Fruit fly (Drosophila melanogaster) whole organism, prepupa: ENCODE measurements around the gene eIF3h.

Source experiments
- CG10631 ChIP-seq: fragments of 200-800 bp; sonication (Bioruptor generic); optimal IDR thresholded peaks from 2 replicates; lab custom pipeline; 2016; ENCODE audit warnings: missing biosample characterization, missing genetic modification characterization
- CG10669 ChIP-seq: fragments of 200-800 bp; sonication (Bioruptor generic); optimal IDR thresholded peaks from 3 replicates; lab custom pipeline; 2018; ENCODE audit warnings: missing biosample characterization, mild to moderate bottlenecking, missing genetic modification characterization, moderate library complexity
- CG11294 ChIP-seq: fragments of 200-800 bp; sonication (Bioruptor generic); IDR thresholded peaks from 2 replicates; pipeline ENCODE4 v1.3.6; 2022; ENCODE audit warnings: missing biosample characterization, missing genetic modification characterization
- CG11762 ChIP-seq: fragments of 200-800 bp; sonication (Bioruptor generic); optimal IDR thresholded peaks from 3 replicates; lab custom pipeline; 2016; ENCODE audit warnings: missing biosample characterization, missing genetic modification characterization; ENCODE audit not compliant: insufficient read depth
- CG11902 ChIP-seq: fragments of 200-800 bp; sonication (Bioruptor generic); optimal IDR thresholded peaks from 3 replicates; lab custom pipeline; 2016; ENCODE audit warnings: missing biosample characterization, missing genetic modification characterization
- CG1621 ChIP-seq: fragments of 200-800 bp; sonication (Bioruptor generic); optimal IDR thresholded peaks from 3 replicates; lab custom pipeline; 2018; ENCODE audit warnings: missing biosample characterization, mild to moderate bottlenecking, missing genetic modification characterization
- CG16779 ChIP-seq: fragments of 200-800 bp; sonication (Bioruptor generic); optimal IDR thresholded peaks from 3 replicates; lab custom pipeline; 2017; ENCODE audit warnings: missing biosample characterization, mild to moderate bottlenecking, missing genetic modification characterization
- CG3032 ChIP-seq: fragments of 200-800 bp; optimal IDR thresholded peaks from 2 replicates; lab custom pipeline; 2019; ENCODE audit warnings: missing biosample characterization, mild to moderate bottlenecking, missing genetic modification characterization, moderate library complexity
- CG31627 ChIP-seq: fragments of 200-800 bp; sonication (Bioruptor generic); optimal IDR thresholded peaks from 3 replicates; lab custom pipeline; 2016; ENCODE audit warnings: missing biosample characterization, missing genetic modification characterization
- CG32006 ChIP-seq: fragments of 200-800 bp; sonication (Bioruptor generic); optimal IDR thresholded peaks from 3 replicates; lab custom pipeline; 2017; ENCODE audit warnings: missing biosample characterization, mild to moderate bottlenecking, missing genetic modification characterization
- CG3919 ChIP-seq: fragments of 200-800 bp; sonication (Bioruptor generic); optimal IDR thresholded peaks from 3 replicates; lab custom pipeline; 2016; ENCODE audit warnings: missing biosample characterization, missing genetic modification characterization
- CG6163 ChIP-seq: fragments of 200-800 bp; sonication (Bioruptor generic); IDR thresholded peaks from 3 replicates; pipeline ENCODE4 v1.3.6; 2022; ENCODE audit warnings: missing biosample characterization, missing genetic modification characterization
- CG6276 ChIP-seq: fragments of 200-800 bp; sonication (Bioruptor generic); optimal IDR thresholded peaks from 2 replicates; lab custom pipeline; 2017; ENCODE audit warnings: missing biosample characterization, mild to moderate bottlenecking, missing genetic modification characterization
- CG6792 ChIP-seq: fragments of 200-800 bp; sonication (Bioruptor generic); optimal IDR thresholded peaks from 3 replicates; lab custom pipeline; 2016; ENCODE audit warnings: missing biosample characterization, missing genetic modification characterization
- CG6808 ChIP-seq: fragments of 200-800 bp; sonication (Bioruptor generic); optimal IDR thresholded peaks from 3 replicates; lab custom pipeline; 2017; ENCODE audit warnings: missing biosample characterization, missing genetic modification characterization, mild to moderate bottlenecking, moderate library complexity, missing genetic modification reagents
- CG6854 ChIP-seq: fragments of 200-800 bp; sonication (Bioruptor generic); optimal IDR thresholded peaks from 2 replicates; lab custom pipeline; 2017; ENCODE audit warnings: missing biosample characterization, mild to moderate bottlenecking, missing genetic modification characterization
- CG7368 ChIP-seq: fragments of 200-800 bp; sonication (Bioruptor generic); optimal IDR thresholded peaks from 3 replicates; lab custom pipeline; 2016; ENCODE audit warnings: missing biosample characterization, missing genetic modification characterization
- CG8119 ChIP-seq: fragments of 200-800 bp; sonication (Bioruptor generic); IDR thresholded peaks from 3 replicates; pipeline ENCODE4 v1.3.6; 2022; ENCODE audit warnings: missing biosample characterization, missing genetic modification characterization
- CG8632 ChIP-seq: fragments of 200-800 bp; sonication (Bioruptor generic); optimal IDR thresholded peaks from 3 replicates; lab custom pipeline; 2016; ENCODE audit warnings: missing biosample characterization, missing genetic modification characterization
- CG9139 ChIP-seq: fragments of 200-800 bp; sonication (Bioruptor generic); optimal IDR thresholded peaks from 3 replicates; lab custom pipeline; 2017; ENCODE audit warnings: missing biosample characterization, mild to moderate bottlenecking, missing genetic modification characterization
- Eip75B ChIP-seq: fragments of 200-800 bp; sonication (Bioruptor generic); optimal IDR thresholded peaks from 3 replicates; lab custom pipeline; 2016; ENCODE audit warnings: missing biosample characterization, missing genetic modification characterization
- Eip78C ChIP-seq: fragments of 200-800 bp; sonication (Bioruptor generic); peaks from one replicate; lab custom pipeline; 2016; ENCODE audit warnings: missing biosample characterization, missing genetic modification characterization
- Eip93F ChIP-seq: fragments of 200-800 bp; sonication (Bioruptor generic); optimal IDR thresholded peaks from 2 replicates; lab custom pipeline; 2016; ENCODE audit warnings: missing biosample characterization, mild to moderate bottlenecking, missing genetic modification characterization
- Ets21C ChIP-seq: fragments of 200-800 bp; sonication (Bioruptor generic); optimal IDR thresholded peaks from 3 replicates; lab custom pipeline; 2016; ENCODE audit warnings: missing biosample characterization, missing genetic modification characterization
- Ets96B ChIP-seq: fragments of 200-800 bp; optimal IDR thresholded peaks from 2 replicates; lab custom pipeline; 2019; ENCODE audit warnings: missing biosample characterization, mild to moderate bottlenecking, missing genetic modification characterization, moderate library complexity
- Gug ChIP-seq: fragments of 200-800 bp; sonication (Bioruptor generic); IDR thresholded peaks from 2 replicates; pipeline ENCODE4 v1.3.6; 2022; ENCODE audit warnings: missing biosample characterization, missing genetic modification characterization
- Hr38 ChIP-seq: sonication (Bioruptor generic); optimal IDR thresholded peaks from 2 replicates; lab custom pipeline; 2016; ENCODE audit warnings: missing biosample characterization, missing genetic modification characterization
- Hr39 ChIP-seq: fragments of 200-800 bp; sonication (Bioruptor generic); optimal IDR thresholded peaks from 2 replicates; lab custom pipeline; 2016; ENCODE audit warnings: missing biosample characterization, missing genetic modification characterization
- Hr4 ChIP-seq: fragments of 200-800 bp; sonication (Bioruptor generic); optimal IDR thresholded peaks from 3 replicates; lab custom pipeline; 2016; ENCODE audit warnings: missing biosample characterization, missing genetic modification characterization
- Lpt ChIP-seq: fragments of 200-800 bp; sonication (Bioruptor generic); optimal IDR thresholded peaks from 3 replicates; lab custom pipeline; 2016; ENCODE audit warnings: missing biosample characterization, missing genetic modification characterization
- Met ChIP-seq: fragments of 200-800 bp; sonication (Bioruptor generic); optimal IDR thresholded peaks from 3 replicates; lab custom pipeline; 2016; ENCODE audit warnings: missing biosample characterization, missing genetic modification characterization
- OdsH ChIP-seq: fragments of 200-800 bp; sonication (Bioruptor generic); optimal IDR thresholded peaks from 3 replicates; lab custom pipeline; 2016; ENCODE audit warnings: missing biosample characterization, missing genetic modification characterization
- Sox102F ChIP-seq: fragments of 200-800 bp; sonication (Bioruptor generic); optimal IDR thresholded peaks from 2 replicates; lab custom pipeline; 2016; ENCODE audit warnings: missing biosample characterization, mild to moderate bottlenecking, missing genetic modification characterization
- Sox15 ChIP-seq: fragments of 200-800 bp; sonication (Bioruptor generic); optimal IDR thresholded peaks from 3 replicates; lab custom pipeline; 2016; ENCODE audit warnings: missing biosample characterization, missing genetic modification characterization
- acj6 ChIP-seq: fragments of 200-800 bp; sonication (Bioruptor generic); optimal IDR thresholded peaks from 3 replicates; lab custom pipeline; 2016; ENCODE audit warnings: missing biosample characterization, missing genetic modification characterization
- cyc ChIP-seq: fragments of 200-800 bp; sonication (Bioruptor generic); optimal IDR thresholded peaks from 3 replicates; lab custom pipeline; 2016; ENCODE audit warnings: missing biosample characterization, missing genetic modification characterization
- dsx ChIP-seq: fragments of 200-800 bp; optimal IDR thresholded peaks from 3 replicates; lab custom pipeline; 2019; ENCODE audit warnings: missing biosample characterization, mild to moderate bottlenecking, missing genetic modification characterization, moderate library complexity; ENCODE audit not compliant: poor library complexity, severe bottlenecking
- esn ChIP-seq: fragments of 200-800 bp; sonication (Bioruptor generic); optimal IDR thresholded peaks from 2 replicates; lab custom pipeline; 2016; ENCODE audit warnings: missing biosample characterization, mild to moderate bottlenecking, missing genetic modification characterization, moderate library complexity
- fd59A ChIP-seq: fragments of 200-800 bp; sonication (Bioruptor generic); optimal IDR thresholded peaks from 2 replicates; lab custom pipeline; 2017; ENCODE audit warnings: missing biosample characterization, mild to moderate bottlenecking, missing genetic modification characterization, missing genetic modification reagents
- fd85E ChIP-seq: fragments of 200-800 bp; sonication (Bioruptor generic); optimal IDR thresholded peaks from 3 replicates; lab custom pipeline; 2016; ENCODE audit warnings: missing biosample characterization, missing genetic modification characterization
- fkh ChIP-seq: fragments of 200-800 bp; sonication (Bioruptor generic); optimal IDR thresholded peaks from 3 replicates; lab custom pipeline; 2017; ENCODE audit warnings: missing biosample characterization, mild to moderate bottlenecking, missing genetic modification characterization, moderate library complexity
- lz ChIP-seq: fragments of 200-800 bp; sonication (Bioruptor generic); optimal IDR thresholded peaks from 3 replicates; lab custom pipeline; 2016; ENCODE audit warnings: missing biosample characterization, missing genetic modification characterization
- net ChIP-seq: fragments of 200-800 bp; sonication (Bioruptor generic); optimal IDR thresholded peaks from 3 replicates; lab custom pipeline; 2016; ENCODE audit warnings: missing biosample characterization, missing genetic modification characterization
- salr ChIP-seq, 2 experiments: fragments of 200-800 bp; sonication (Bioruptor generic); optimal IDR thresholded peaks; 3 replicates each; lab custom pipeline; 2016 to 2018; ENCODE audit warnings: missing biosample characterization in 2 of 2, missing genetic modification characterization in 2 of 2, mild to moderate bottlenecking in 1 of 2
- spab ChIP-seq: fragments of 200-800 bp; sonication (Bioruptor generic); optimal IDR thresholded peaks from 2 replicates; lab custom pipeline; 2017; ENCODE audit warnings: missing biosample characterization, mild to moderate bottlenecking, missing genetic modification characterization, missing genetic modification reagents
- ss ChIP-seq, 2 experiments: fragments of 200-800 bp; sonication (Bioruptor generic); optimal IDR thresholded peaks; 2 replicates in 1 of 2; 3 replicates in 1 of 2; lab custom pipeline; 2017 to 2018; ENCODE audit warnings: mild to moderate bottlenecking in 2 of 2, missing biosample characterization in 2 of 2, missing genetic modification characterization in 2 of 2, moderate library complexity in 1 of 2
- svp ChIP-seq: fragments of 200-800 bp; sonication (Bioruptor generic); peaks from one replicate; lab custom pipeline; 2016; ENCODE audit warnings: missing biosample characterization, missing genetic modification characterization
- topi ChIP-seq: fragments of 200-800 bp; sonication (Bioruptor generic); optimal IDR thresholded peaks from 3 replicates; lab custom pipeline; 2016; ENCODE audit warnings: missing biosample characterization, missing genetic modification characterization

Gene eIF3h

DNA sequence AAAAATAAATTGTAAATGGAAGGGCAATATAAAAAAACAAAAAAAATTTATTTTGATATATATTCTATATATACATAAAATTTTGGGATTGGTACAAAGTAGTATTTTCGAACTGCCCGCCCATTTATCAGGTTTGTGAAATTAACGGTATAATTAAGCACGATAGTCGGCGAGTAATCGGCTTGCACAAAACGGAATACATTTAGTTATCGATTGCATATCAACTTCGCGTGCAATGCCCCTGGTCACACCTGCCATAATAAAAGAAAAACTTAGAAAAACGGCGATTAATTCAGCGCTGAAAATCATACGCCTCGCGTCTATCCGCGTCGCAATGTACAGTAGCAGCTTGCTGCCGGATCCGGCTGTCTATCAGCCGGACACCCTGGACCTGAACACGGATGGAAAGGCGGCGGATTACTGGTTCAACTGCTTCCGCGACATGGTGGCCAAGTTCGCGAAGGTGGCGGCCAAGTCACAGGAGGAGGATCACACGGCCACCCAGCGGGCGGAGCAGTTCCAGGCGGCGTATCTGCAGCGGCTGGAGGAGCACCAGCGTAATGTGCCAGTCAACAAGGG, 41.0 kb upstream of the eIF3h start, which contains the start of gene CG5828:
TSS of gene CG5828 (plus strand) at position 205 of the 579 bp plus-strand sequence.
- TF ChIP-seq Eip78C (GFP tag; lab: Kevin White, UChicago) (peak; percentile 31), CG6854 (GFP tag; lab: Kevin White, UChicago) (no peak)

DNA sequence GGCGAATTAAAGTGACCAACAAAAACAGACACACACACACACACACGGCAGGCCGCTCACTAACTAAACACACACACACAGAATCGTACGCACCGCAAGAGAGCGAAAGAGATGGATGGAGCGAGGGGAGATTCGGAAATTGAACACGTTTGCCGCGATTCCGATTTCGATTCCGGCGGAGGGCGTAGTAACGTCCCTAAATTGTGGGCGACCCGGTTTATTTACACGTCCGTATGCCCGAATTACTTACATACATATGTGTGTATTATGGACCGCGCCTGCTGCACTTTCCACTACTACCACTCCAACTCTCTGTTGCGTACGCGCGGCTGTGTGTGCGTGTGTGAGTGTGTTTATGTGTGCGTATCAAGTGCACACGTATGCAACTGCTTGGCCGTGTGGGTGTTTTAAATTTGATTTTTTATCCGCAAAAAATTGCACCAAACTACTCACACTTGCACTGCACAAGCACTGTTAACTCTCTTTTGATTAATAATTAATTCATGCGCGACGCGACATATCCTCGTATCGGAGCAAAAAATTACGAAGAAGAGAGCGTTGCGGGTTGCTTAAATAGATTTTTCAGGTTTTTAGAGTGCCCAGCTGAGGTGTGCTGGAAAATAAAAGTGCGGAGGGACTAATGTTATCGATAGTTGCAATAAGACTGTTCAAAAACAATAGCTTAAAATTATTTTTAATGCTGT, 40.2 kb upstream of the eIF3h start, which contains the start of gene Pgant5:
TSS of gene Pgant5 (minus strand) at position 601 of the 704 bp plus-strand sequence.
- TF ChIP-seq CG11762 (GFP tag; lab: Kevin White, UChicago) (no peak), esn (peak; percentile 40), CG6792 (GFP tag; lab: Kevin White, UChicago) (peak; percentile 10), CG16779 (tag; lab: Kevin White, UChicago) (peak; percentile 46), CG3919 (GFP tag; lab: Kevin White, UChicago) (peak; percentile 24), Hr39 (no peak), CG11902 (GFP tag; lab: Kevin White, UChicago) (no peak), fkh (peak; percentile 78), acj6 (GFP tag; lab: Kevin White, UChicago) (no peak), spab (no peak), fd59A (GFP tag; lab: Kevin White, UChicago) (no peak), CG9139 (no peak), lz (GFP tag; lab: Kevin White, UChicago) (peak; percentile 6), Eip93F (GFP tag; lab: Kevin White, UChicago) (no peak), salr (GFP tag; optimal IDR thresholded peaks at IDR 0.05; lab: Kevin White, UChicago) (peak in 1 of 2 experiments; percentile 2), topi (peak; percentile 27), Sox102F (peak; percentile 45), CG31627 (GFP tag; lab: Kevin White, UChicago) (no peak), CG6854 (GFP tag; lab: Kevin White, UChicago) (peak; percentile 36), CG8119 (GFP tag; lab: Robert Waterston, UW) (peak; percentile 24; the same call in 1 of the 3 replicates), Hr4 (GFP tag; lab: Kevin White, UChicago) (no peak), CG6808 (GFP tag; lab: Kevin White, UChicago) (peak; percentile 40), Ets96B (peak; percentile 9), CG3032 (tag; lab: Kevin White, UChicago) (no peak), svp (peak; percentile 70), Eip75B (peak; percentile 20), CG11294 (no peak), Sox15 (GFP tag; lab: Kevin White, UChicago) (no peak), Gug (no peak), cyc (no peak), OdsH (no peak), fd85E (no peak), Hr38 (GFP tag; lab: Kevin White, UChicago) (no peak), Eip78C (GFP tag; lab: Kevin White, UChicago) (peak; percentile 73), CG6276 (GFP tag; lab: Kevin White, UChicago) (peak; percentile 13), CG6163 (no peak), ss (GFP tag; optimal IDR thresholded peaks at IDR 0.05; lab: Kevin White, UChicago) (peak; percentile 9 to 52), Ets21C (GFP tag; lab: Kevin White, UChicago) (no peak), Lpt (GFP tag; lab: Kevin White, UChicago) (no peak), CG32006 (peak; percentile 17), dsx (GFP tag; lab: Kevin White, UChicago) (peak; percentile 26), CG7368 (GFP tag; lab: Kevin White, UChicago) (no peak), CG10631 (GFP tag; lab: Kevin White, UChicago) (no peak), Met (peak; percentile 15), CG10669 (GFP tag; lab: Kevin White, UChicago) (no peak), net (GFP tag; lab: Kevin White, UChicago) (peak; percentile 20), CG8632 (GFP tag; lab: Kevin White, UChicago) (no peak), CG1621 (peak; percentile 67)
